Fruit fly (Drosophila melanogaster): ENCODE measurements around the gene CG11598.

Gene CG11598

DNA sequence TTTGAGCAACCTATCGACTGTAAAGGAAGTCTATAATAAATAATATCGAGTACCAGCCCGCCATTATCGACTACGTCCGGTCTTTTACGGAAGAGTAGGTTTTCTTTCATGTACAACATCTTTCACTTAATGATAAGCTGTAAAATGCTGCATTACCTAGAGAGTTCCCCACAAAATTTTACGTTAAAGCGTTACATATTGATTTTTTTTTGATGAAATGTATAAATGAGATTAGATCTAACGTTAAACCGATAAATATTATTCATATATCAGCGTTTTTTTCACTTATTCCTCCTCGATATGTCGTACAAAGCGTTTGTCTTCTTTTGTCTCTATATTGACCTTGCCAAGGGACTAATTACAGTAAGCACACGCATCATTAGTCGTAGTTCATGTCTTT, at the start of gene CG11598:
CG11598 (plus strand) TSS at position 301 of the 400 bp plus-strand sequence.
- no peak for TF ChIP-seq Myc (optimal IDR thresholded peaks at IDR 0.05)
- no peak for TF ChIP-seq ttk (optimal IDR thresholded peaks at IDR 0.05)
- no peak for TF ChIP-seq h (optimal IDR thresholded peaks at IDR 0.05)
- TF ChIP-seq Sin3A (optimal IDR thresholded peaks at IDR 0.05): no peak
- TF ChIP-seq psq (optimal IDR thresholded peaks at IDR 0.05): no peak
- no peak for TF ChIP-seq insv (optimal IDR thresholded peaks at IDR 0.05)

DNA sequence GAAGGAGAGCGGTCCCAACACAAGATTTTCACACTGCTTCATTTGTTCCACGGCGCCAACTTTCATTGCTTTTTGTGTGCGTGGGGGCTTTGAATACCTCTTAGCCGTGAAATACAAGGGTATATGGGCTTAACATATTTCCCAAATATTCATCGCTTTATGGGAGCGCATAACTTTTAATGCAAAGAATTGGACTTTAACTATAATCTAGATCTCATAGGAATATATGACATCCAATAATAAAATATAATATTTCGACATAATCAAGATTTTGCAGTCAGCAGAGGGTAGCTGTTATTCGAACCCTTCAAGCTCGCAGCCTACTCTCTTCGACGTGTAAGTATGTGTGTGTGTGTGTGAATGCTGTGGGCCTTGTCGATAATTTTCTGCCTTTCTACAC, 43.0 kb upstream of the CG11598 start:
- TF ChIP-seq insv (optimal IDR thresholded peaks at IDR 0.05): no peak
- TF ChIP-seq h (optimal IDR thresholded peaks at IDR 0.05): no peak
- no peak for TF ChIP-seq Myc (optimal IDR thresholded peaks at IDR 0.05)
- no peak for TF ChIP-seq ttk (optimal IDR thresholded peaks at IDR 0.05)
- no peak for TF ChIP-seq Sin3A (optimal IDR thresholded peaks at IDR 0.05)
- no peak for TF ChIP-seq psq (optimal IDR thresholded peaks at IDR 0.05)

DNA sequence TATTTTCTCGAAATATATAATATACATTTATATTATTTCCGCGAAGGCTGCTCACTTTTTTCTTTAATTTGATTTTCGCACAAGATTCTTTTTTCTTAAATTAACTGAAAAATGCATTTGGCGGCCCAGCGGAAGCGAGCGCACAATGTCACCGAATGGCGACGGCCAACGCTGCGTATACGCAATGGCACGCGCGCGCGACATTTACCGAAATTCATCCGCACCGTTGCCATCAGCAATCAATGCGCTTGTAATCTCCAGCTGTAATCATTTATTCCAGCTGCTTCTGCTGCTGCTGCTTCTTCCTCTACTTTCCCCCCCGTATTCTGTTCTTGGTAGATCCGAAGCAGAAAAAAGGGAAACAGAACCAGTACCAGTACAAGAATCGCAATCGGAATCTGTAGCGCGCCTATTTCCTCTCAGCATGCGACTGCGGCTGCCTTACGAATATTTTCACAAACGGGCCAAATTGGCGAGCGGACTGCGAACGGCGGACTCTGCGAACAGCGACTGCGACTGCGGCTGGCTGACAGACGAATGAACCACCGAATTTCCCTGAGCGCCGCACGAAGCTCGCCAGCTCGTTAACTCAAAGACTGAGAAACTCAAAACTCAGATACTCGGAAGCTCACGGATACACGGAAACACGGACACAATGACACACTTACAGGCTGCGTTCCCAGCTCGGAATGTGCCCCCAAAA, 39.4 kb upstream of the CG11598 start, which contains the start of gene Octbeta2R:
Octbeta2R (minus strand) TSS at position 539 of the 703 bp plus-strand sequence.
- TF ChIP-seq psq (optimal IDR thresholded peaks at IDR 0.05): no peak
- no peak for TF ChIP-seq Myc (optimal IDR thresholded peaks at IDR 0.05)
- no peak for TF ChIP-seq ttk (optimal IDR thresholded peaks at IDR 0.05)
- no peak for TF ChIP-seq insv (optimal IDR thresholded peaks at IDR 0.05)
- TF ChIP-seq h (optimal IDR thresholded peaks at IDR 0.05): no peak

dm6 chr3R:12595890-12596215, 38.9 kb upstream of the CG11598 start:
- TF ChIP-seq Sin3A (optimal IDR thresholded peaks at IDR 0.05) (no peak), insv (optimal IDR thresholded peaks at IDR 0.05) (no peak), ttk (optimal IDR thresholded peaks at IDR 0.05) (no peak), psq (optimal IDR thresholded peaks at IDR 0.05) (no peak), Myc (optimal IDR thresholded peaks at IDR 0.05) (no peak), h (optimal IDR thresholded peaks at IDR 0.05) (no peak)

DNA sequence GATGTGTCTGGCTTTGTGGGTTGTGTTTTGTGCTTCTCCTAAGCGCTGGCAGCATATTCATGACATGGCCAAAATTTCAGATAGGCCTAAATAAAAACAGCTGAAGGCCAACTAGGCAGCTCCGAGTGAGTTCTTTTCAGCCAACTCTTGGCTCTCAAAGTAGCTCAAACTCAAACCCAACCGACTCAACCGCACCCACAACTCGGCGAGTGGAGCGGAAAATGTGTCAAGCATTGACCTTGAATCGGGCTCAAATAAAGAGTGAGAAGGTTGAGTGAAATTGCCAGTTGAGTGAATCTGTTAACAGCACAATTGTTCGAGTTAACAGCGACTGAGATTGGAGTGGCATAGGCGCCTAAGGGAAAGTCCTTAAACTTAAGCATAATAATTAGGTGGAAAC, 22.7 kb upstream of the CG11598 start:
- no peak for TF ChIP-seq Sin3A (optimal IDR thresholded peaks at IDR 0.05)
- TF ChIP-seq psq (optimal IDR thresholded peaks at IDR 0.05): no peak
- no peak for TF ChIP-seq ttk (optimal IDR thresholded peaks at IDR 0.05)
- TF ChIP-seq h (optimal IDR thresholded peaks at IDR 0.05): no peak
- no peak for TF ChIP-seq Myc (optimal IDR thresholded peaks at IDR 0.05)
- no peak for TF ChIP-seq insv (optimal IDR thresholded peaks at IDR 0.05)

DNA sequence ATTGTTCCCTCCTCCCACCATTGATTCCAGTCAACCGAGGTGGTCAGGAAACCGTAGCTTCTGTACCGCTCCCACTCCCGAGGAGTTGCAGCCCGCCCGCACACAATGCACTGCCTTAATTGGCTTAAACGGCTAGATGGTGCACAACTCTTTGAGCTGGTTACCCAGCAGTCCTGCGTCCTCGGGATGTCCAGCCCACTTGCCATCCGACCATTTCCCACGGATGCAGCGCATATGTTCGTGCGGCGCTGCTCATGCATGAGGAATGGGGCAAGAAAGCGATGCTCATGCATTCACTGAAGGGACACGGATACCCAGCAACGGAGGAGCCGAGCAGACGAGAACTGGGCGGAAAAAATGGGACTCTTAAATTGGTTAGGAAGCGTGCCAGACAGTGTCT, 19.2 kb upstream of the CG11598 start:
- no peak for TF ChIP-seq h (optimal IDR thresholded peaks at IDR 0.05)
- no peak for TF ChIP-seq Myc (optimal IDR thresholded peaks at IDR 0.05)

DNA sequence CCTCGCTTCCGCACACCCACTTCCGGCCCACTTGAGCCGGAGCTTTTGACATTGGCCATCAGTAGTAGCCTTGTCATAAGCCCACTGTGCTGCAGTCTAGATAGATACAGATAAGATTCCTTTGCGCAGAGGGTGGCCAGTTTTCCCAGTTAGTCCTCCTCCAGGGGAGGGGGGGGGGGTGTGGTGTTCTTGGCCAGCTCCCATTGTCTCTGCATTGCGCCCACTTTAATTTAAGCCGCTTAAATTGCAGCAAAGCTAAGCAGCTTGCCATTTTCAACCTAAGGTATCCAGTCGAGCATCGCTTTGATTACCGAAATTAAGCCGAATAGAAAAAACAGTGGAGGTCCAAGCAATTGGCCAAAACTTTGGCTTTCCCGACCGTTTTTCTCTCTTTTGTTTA, 11.9 kb upstream of the CG11598 start:
- TF ChIP-seq Sin3A (optimal IDR thresholded peaks at IDR 0.05): no peak
- TF ChIP-seq Myc (optimal IDR thresholded peaks at IDR 0.05): no peak
- TF ChIP-seq h (optimal IDR thresholded peaks at IDR 0.05): no peak
- TF ChIP-seq ttk (optimal IDR thresholded peaks at IDR 0.05): no peak
- TF ChIP-seq insv (optimal IDR thresholded peaks at IDR 0.05): no peak
- TF ChIP-seq psq (optimal IDR thresholded peaks at IDR 0.05): no peak

DNA sequence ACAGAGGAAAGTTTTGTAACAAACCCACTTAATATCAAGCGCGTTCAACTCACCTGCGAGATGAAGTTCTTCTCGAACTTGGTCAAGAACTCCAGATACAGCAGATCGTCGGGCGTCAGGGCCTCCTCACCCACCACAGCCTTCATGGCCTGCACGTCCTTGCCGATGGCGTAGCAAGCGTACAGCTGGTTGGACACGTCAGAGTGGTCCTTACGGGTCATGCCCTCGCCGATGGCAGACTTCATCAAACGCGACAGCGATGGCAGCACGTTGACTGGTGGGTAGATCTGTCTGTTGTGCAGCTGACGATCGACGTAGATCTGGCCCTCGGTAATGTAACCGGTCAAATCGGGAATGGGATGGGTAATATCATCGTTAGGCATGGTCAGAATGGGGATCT, 9.8 kb upstream of the CG11598 start:
- TF ChIP-seq h (optimal IDR thresholded peaks at IDR 0.05): no peak

DNA sequence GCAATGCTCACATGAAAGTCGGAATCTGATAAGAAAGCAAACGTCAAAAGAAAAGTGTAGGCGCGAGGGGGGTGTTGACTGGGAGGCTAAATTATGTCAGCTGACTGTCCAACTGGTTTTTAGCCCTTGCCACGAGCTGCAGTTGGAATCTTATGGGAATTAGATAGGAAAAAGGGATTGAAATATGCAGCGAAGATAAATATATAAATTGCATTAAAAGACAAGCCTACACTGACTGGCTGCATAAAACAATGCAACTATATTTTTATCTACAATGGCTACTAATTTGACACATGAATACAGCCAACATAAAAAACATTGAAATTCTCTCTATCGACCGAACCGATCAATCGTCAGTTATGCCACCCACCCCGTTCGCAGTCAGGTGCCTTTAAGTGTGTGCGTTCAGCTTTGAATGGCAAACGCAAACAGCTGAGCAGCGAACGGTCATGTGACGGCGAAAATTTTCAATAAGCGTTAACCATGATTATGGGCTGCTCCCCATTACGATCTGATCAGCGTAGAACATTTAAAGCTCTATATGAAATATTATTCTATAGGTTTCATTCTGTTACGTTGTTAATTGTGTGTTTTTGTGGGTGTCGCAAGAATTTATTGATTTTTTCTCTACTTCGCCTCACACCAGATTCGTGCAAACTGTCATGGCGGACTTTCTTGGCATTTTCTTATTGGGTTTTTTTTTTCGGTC, 7.9 kb upstream of the CG11598 start:
- TF ChIP-seq psq (optimal IDR thresholded peaks at IDR 0.05): peak; percentile 86
- no peak for TF ChIP-seq h (optimal IDR thresholded peaks at IDR 0.05)
- TF ChIP-seq insv (optimal IDR thresholded peaks at IDR 0.05): no peak
- no peak for TF ChIP-seq ttk (optimal IDR thresholded peaks at IDR 0.05)
- no peak for TF ChIP-seq Sin3A (optimal IDR thresholded peaks at IDR 0.05)
- no peak for TF ChIP-seq Myc (optimal IDR thresholded peaks at IDR 0.05)

DNA sequence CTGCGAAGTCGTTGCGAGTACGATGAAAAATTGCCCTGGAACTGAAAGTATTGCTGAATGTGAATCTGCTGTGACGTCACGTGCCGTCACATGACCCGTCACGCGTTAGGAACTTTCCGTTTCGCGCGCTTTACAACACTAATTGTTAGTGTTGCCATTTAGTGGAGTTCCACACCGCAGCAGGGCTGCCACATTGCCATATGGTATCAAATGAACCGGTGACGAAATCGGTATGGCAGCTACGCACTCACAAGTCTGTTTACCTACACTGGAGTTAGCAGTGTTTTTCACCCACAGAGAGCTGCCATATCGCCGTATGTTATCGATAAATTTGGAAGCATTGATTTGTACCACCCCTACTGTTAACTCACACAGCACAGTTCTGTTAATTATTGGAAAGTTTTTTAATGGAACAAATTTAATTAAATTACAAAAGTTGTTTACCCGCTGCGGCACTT, 7.0 kb upstream of the CG11598 start, which contains the start of the genes Vha55 and Snx3:
Vha55 (minus strand) TSS at position 139 of the 458 bp plus-strand sequence.
Snx3 (plus strand) TSS at position 341 of the 458 bp plus-strand sequence.
- TF ChIP-seq Sin3A (optimal IDR thresholded peaks at IDR 0.05) (no peak), ttk (optimal IDR thresholded peaks at IDR 0.05) (no peak), Myc (optimal IDR thresholded peaks at IDR 0.05) (no peak)

DNA sequence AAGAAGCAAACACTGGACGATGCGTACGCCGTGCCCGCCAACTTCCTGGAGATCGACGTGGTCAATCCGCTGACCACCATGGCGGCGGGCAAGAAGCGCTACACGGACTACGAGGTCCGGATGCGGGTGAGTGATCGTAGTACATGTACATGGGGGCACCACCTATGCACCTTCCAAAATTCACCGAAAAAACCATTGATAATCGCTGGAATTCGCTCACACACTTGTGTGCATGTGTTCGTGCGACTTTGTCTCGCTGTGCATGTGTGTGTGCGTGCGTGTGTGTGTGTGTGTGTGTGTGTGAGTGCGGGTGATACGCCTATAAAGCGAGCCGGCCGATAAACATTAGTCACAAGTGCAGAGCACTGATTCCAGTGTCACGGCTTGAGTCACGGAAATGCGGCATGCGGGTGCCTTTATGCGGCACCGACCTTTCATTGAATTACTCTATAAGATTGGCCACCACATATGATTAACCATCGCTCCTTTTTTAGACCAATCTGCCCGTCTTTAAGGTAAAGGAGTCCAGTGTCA, 6.3 kb upstream of the CG11598 start:
- TF ChIP-seq Sin3A (optimal IDR thresholded peaks at IDR 0.05) (no peak), psq (optimal IDR thresholded peaks at IDR 0.05) (no peak), insv (optimal IDR thresholded peaks at IDR 0.05) (no peak), h (optimal IDR thresholded peaks at IDR 0.05) (no peak), ttk (optimal IDR thresholded peaks at IDR 0.05) (no peak), Myc (optimal IDR thresholded peaks at IDR 0.05) (no peak)

- TF ChIP-seq ttk (optimal IDR thresholded peaks at IDR 0.05): no peak
- TF ChIP-seq h (optimal IDR thresholded peaks at IDR 0.05): no peak
- no peak for TF ChIP-seq Myc (optimal IDR thresholded peaks at IDR 0.05)
- no peak for TF ChIP-seq Sin3A (optimal IDR thresholded peaks at IDR 0.05)
- TF ChIP-seq insv (optimal IDR thresholded peaks at IDR 0.05): no peak
- TF ChIP-seq psq (optimal IDR thresholded peaks at IDR 0.05): no peak
These were observed 4.3 kb upstream of the CG11598 start, which contains the start of gene Not10 for dm6 chr3R:12630369-12630768. Gene Not10, plus strand, starts transcription at chr3R:12630647.

Measured in Kc167 (cell line).